Fruit fly (Drosophila melanogaster) S2 (cell line): ENCODE measurements around the gene CG8097.

Source experiments
- CG8478 ChIP-seq: fragments of >200 bp; optimal IDR thresholded peaks from 2 replicates; lab custom pipeline; 2018
- CTCF ChIP-seq, 2 experiments: fragments of >200 bp; optimal IDR thresholded peaks; 2 replicates each; lab custom pipeline; 2018

dm6 chrX:15552472-15552888 is 30.5 kb upstream of the CG8097 start:
- TF ChIP-seq CG8478 (lab: Kevin White, UChicago) (no peak), CTCF (optimal IDR thresholded peaks at IDR 0.05; lab: Kevin White, UChicago) (no peak)
